Worm (Caenorhabditis elegans): Measurements from ENCODE around the gene Y57G11C.1147.
A peak's percentile ranks its signal among the peaks of the same experiment; 100 is the strongest.
"Not testable (repeated sequence)": the region's sequence is repeated elsewhere in the genome, so short reads cannot be mapped to it uniquely, and the experiment has no call there.

Gene Y57G11C.1147

DNA sequence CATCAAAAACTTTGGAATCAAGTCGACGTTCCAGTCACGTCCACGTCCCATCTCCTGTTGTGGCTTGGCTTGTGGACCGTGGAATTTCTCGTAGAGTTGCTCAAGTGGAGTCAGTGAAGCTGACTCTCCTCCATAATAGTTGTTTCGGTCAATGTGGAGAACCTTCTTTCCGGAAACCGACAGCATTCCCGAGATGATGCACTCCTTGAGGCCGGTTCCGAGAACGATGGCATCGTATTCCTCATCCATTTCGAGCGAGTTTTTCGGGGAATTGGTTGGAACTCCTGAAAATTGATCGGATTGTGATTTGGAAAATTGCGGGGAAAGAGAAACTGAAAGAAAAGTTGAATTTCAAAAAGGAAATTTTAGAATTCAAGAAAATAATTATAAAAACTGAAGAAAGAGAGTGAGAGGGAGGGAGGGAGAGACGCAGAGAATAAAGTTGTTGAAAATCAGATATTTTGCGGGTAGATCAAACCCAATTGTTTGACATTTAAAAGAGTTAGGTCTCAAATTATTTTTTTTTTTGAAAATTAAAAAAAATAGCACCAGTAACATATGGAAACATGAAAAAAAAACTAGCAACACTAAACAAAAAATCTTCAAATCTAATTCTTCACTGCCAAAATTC is 4.6 kb downstream of the Y57G11C.1147 start, which contains the start of gene gdi-1:
gdi-1 (minus strand) TSS at position 286 of the 631 bp plus-strand sequence.
- TF ChIP-seq elt-2 (tag; optimal IDR thresholded peaks at IDR 0.05) = no peak

DNA sequence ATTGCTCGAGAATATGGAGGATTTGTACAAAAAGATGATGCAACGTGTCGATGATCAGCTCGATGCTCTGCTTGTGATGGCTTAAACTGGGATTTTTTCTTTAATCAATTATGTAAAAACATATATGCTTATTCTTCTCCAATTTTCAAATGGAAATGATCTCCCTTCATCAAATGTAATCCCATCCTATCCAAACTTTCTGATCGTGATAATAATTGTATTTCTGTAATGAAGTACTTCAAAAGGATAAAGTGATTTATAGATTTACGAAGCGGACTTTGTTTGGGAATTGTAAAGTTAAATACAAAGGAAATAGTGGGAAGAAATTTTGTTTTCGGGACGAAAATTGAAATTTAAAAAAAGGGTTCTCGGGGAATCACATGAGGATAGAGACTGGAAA is 6.7 kb downstream of the Y57G11C.1147 start:
- TF ChIP-seq ama-1 (optimal IDR thresholded peaks at IDR 0.05) (peak; percentile 13), madf-2 (tag; optimal IDR thresholded peaks at IDR 0.05) (no peak)

DNA sequence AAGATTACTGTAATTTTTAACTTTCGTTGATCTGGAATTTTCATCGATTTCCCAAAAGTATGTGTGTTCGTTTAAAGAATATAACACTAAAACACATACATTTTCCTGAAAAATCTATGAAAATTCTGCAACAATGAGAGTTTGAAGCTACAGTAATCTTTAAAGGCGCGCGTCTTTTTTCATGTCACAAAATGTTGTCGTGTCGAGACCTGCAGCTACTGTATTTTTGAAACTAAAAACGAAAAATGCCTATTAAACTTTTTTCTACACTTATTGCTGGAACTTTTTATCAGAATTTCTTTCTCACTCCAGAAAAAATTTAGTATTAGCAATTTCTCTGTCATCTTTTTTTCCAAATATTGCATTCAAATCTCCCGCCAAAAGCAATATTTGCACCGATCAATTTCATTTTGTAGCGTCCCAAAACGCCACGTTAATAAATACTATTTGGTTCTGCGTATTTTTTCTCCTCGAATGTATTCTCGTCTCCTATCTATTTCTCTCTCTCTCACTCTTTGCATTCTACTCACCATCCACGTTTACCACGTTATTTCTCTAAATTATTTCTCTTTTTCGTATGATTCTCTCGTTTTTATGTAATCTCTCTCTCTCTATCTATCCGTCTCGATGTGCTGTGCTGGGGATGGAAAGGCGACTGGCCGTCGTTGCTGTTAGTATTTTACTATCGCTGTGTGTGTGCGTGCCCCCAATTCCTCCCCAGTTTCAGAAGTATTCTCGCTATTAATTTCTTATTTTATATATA is 10.8 kb downstream of the Y57G11C.1147 start, which contains the start of gene melo-1:
melo-1 (plus strand) TSS at position 658 of the 763 bp plus-strand sequence.
- TF ChIP-seq sox-4 (tag; optimal IDR thresholded peaks at IDR 0.05) = no peak
- peak; percentile 11 for TF ChIP-seq ceh-19 (GFP tag; optimal IDR thresholded peaks at IDR 0.05)
- TF ChIP-seq lin-11 (tag; optimal IDR thresholded peaks at IDR 0.05) = no peak
- peak; percentile 60 for TF ChIP-seq nfya-1 (tag; optimal IDR thresholded peaks at IDR 0.05)
- peak; percentile 51 for TF ChIP-seq unc-42 (tag; optimal IDR thresholded peaks at IDR 0.05)
- no peak for TF ChIP-seq ceh-6 (GFP tag; optimal IDR thresholded peaks at IDR 0.05)
- no peak for TF ChIP-seq fkh-6 (tag; optimal IDR thresholded peaks at IDR 0.05)
- TF ChIP-seq fkh-10 (GFP tag; optimal IDR thresholded peaks at IDR 0.05) = no peak
- peak; percentile 42 for TF ChIP-seq unc-55 (GFP tag; optimal IDR thresholded peaks at IDR 0.05)
- TF ChIP-seq pag-3 (tag; optimal IDR thresholded peaks at IDR 0.05; ENCODE audit: borderline replicate concordance) = no peak

ce11 chrIV:14784481-14784880 is 12.8 kb downstream of the Y57G11C.1147 start, which contains the start of gene nlp-56:
nlp-56 (minus strand) TSS chrIV:14784737.
- TF ChIP-seq fkh-6 (tag; optimal IDR thresholded peaks at IDR 0.05) (no peak), ama-1 (optimal IDR thresholded peaks at IDR 0.05) (no peak), tbx-2 (tag; optimal IDR thresholded peaks at IDR 0.05) (no peak), dmd-4 (tag; optimal IDR thresholded peaks at IDR 0.05; ENCODE audit: borderline replicate concordance) (no peak), che-1 (tag; optimal IDR thresholded peaks at IDR 0.05) (no peak), madf-2 (tag; optimal IDR thresholded peaks at IDR 0.05) (no peak)

- TF ChIP-seq gmeb-2 (tag; optimal IDR thresholded peaks at IDR 0.05) = no peak
- no peak for TF ChIP-seq pag-3 (tag; optimal IDR thresholded peaks at IDR 0.05; ENCODE audit: borderline replicate concordance)
- no peak for TF ChIP-seq ceh-30 (tag; optimal IDR thresholded peaks at IDR 0.05)
- no peak for TF ChIP-seq ama-1 (optimal IDR thresholded peaks at IDR 0.05)
- TF ChIP-seq ceh-6 (GFP tag; optimal IDR thresholded peaks at IDR 0.05) = no peak
- no peak for TF ChIP-seq nfya-1 (tag; optimal IDR thresholded peaks at IDR 0.05)
- TF ChIP-seq tbx-2 (tag; optimal IDR thresholded peaks at IDR 0.05) = no peak
- no peak for TF ChIP-seq ztf-16 (tag; optimal IDR thresholded peaks at IDR 0.05)
- no peak for TF ChIP-seq ahr-1 (tag; optimal IDR thresholded peaks at IDR 0.05)
- TF ChIP-seq hlh-6 (tag; optimal IDR thresholded peaks at IDR 0.05) = no peak
- no peak for TF ChIP-seq ttx-3 (tag; optimal IDR thresholded peaks at IDR 0.05)
- no peak for TF ChIP-seq pros-1 (tag; optimal IDR thresholded peaks at IDR 0.05)
- no peak for TF ChIP-seq sdc-2 (tag; optimal IDR thresholded peaks at IDR 0.05)
These were observed 15.1 kb downstream of the Y57G11C.1147 start, which contains the start of gene Y57G11C.1130 for ce11 chrIV:14782211-14782610. Y57G11C.1130 (plus strand) TSS chrIV:14782511.

DNA sequence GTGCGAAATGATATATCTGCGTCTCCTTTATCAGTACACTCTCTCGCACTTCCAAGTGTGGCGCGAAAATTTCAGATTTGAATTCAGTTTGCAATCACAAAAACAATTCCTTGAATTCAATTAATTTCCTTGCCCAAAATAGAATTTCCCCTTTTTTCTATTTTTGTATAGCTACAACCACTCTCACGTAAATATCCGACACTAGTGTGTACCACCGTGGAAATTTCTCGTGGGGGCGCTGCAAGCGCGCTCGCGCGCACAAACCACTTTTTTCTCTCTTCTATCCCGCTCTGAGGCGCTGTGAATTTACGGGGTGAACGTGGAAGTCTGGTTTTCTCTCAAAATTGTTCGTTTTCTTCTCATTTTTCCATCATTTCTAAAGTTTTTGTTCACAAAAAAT is 15.8 kb downstream of the Y57G11C.1147 start, which contains the start of gene Y57G11C.8:
Y57G11C.8 (plus strand) TSS at position 301 of the 400 bp plus-strand sequence.
- TF ChIP-seq hlh-6 (tag; optimal IDR thresholded peaks at IDR 0.05) (no peak), zip-5 (tag; optimal IDR thresholded peaks at IDR 0.05) (no peak), ttx-3 (tag; optimal IDR thresholded peaks at IDR 0.05) (no peak), ref-2 (tag; optimal IDR thresholded peaks at IDR 0.05) (no peak), unc-55 (GFP tag; optimal IDR thresholded peaks at IDR 0.05) (no peak), ceh-48 (tag; optimal IDR thresholded peaks at IDR 0.05) (no peak)

DNA sequence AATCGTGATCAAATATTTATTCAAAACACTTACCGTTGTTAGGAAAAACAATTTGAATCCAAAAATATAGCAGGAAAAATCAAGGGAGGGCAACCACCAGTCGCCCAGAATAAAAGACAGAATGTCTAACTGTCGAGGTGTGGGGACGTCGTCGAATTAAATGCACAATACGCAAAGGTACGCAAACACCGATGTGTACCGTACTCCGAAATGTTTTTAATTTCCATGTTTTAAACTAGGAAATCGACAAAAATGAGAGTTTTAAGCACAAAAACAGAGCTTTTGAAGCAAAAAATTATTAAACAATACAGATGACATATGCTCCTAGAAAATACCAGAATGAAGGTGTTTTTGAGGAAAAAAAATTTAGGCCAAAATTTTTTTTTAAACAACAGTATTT is 22.9 kb downstream of the Y57G11C.1147 start, which contains the start of gene Y57G11C.51:
Y57G11C.51 (minus strand) TSS at position 101 of the 400 bp plus-strand sequence.
- TF ChIP-seq K02D7.2 (tag; optimal IDR thresholded peaks at IDR 0.05); nhr-11 (tag; optimal IDR thresholded peaks at IDR 0.05); hlh-13 (GFP tag; optimal IDR thresholded peaks at IDR 0.05): not testable (repeated sequence)
